Fruit fly (Drosophila melanogaster): ENCODE measurements around the gene RhoBTB.

The RhoBTB gene

dm6 chr3L:20403493-20404379 is 27.7 kb downstream of the RhoBTB start:
- TF ChIP-seq CG32121 (GFP tag; IDR thresholded peaks at IDR 0.05) (no peak), CG8159 (tag; optimal IDR thresholded peaks at IDR 0.05) (peak; percentile 77), CG4496 (GFP tag; IDR thresholded peaks at IDR 0.05) (peak; percentile 32; the same call in 2 of the 3 replicates), D1 (tag; optimal IDR thresholded peaks at IDR 0.05) (peak; percentile 31), Pif1A (GFP tag; optimal IDR thresholded peaks at IDR 0.05) (peak; percentile 64), Snoo (tag; optimal IDR thresholded peaks at IDR 0.05) (peak; percentile 75), CG15710 (tag; optimal IDR thresholded peaks at IDR 0.05) (peak; percentile 69), Ets98B (GFP tag; IDR thresholded peaks at IDR 0.05) (no peak), CG34367 (tag; optimal IDR thresholded peaks at IDR 0.05) (peak; percentile 57), gl (tag; optimal IDR thresholded peaks at IDR 0.05) (peak; percentile 26), CG14655 (GFP tag; optimal IDR thresholded peaks at IDR 0.05) (peak; percentile 68), fd96Ca (GFP tag; IDR thresholded peaks at IDR 0.05) (no peak), CG9948 (tag; optimal IDR thresholded peaks at IDR 0.05) (peak; percentile 67), CG10348 (GFP tag; IDR thresholded peaks at IDR 0.05) (no peak), CG8301 (tag; optimal IDR thresholded peaks at IDR 0.05) (peak; percentile 58), CG17806 (tag; optimal IDR thresholded peaks at IDR 0.05) (peak; percentile 52), CG13204 (GFP tag; optimal IDR thresholded peaks at IDR 0.05) (peak; percentile 20), rn (GFP tag; IDR thresholded peaks at IDR 0.05) (no peak), EcR (GFP tag; optimal IDR thresholded peaks at IDR 0.05) (peak; percentile 64), Pif1B (GFP tag; optimal IDR thresholded peaks at IDR 0.05) (peak; percentile 40), CG12605 (GFP tag; IDR thresholded peaks at IDR 0.05) (no peak)

- TF ChIP-seq CG32121 (GFP tag; IDR thresholded peaks at IDR 0.05), result no peak
- no peak for TF ChIP-seq CG8301 (tag; optimal IDR thresholded peaks at IDR 0.05)
- TF ChIP-seq fd96Ca (GFP tag; IDR thresholded peaks at IDR 0.05), result no peak
- TF ChIP-seq CG13204 (GFP tag; optimal IDR thresholded peaks at IDR 0.05), result no peak
- TF ChIP-seq CG17806 (tag; optimal IDR thresholded peaks at IDR 0.05), result no peak
- TF ChIP-seq Pif1A (GFP tag; optimal IDR thresholded peaks at IDR 0.05), result no peak
- TF ChIP-seq CG12605 (GFP tag; IDR thresholded peaks at IDR 0.05), result no peak
- TF ChIP-seq Pif1B (GFP tag; optimal IDR thresholded peaks at IDR 0.05), result no peak
- no peak for TF ChIP-seq CG14655 (GFP tag; optimal IDR thresholded peaks at IDR 0.05)
These were observed 28.5 kb downstream of the RhoBTB start for dm6 chr3L:20404515-20404914.

- TF ChIP-seq EcR (GFP tag; optimal IDR thresholded peaks at IDR 0.05) (no peak), D1 (tag; optimal IDR thresholded peaks at IDR 0.05) (no peak), CG9948 (tag; optimal IDR thresholded peaks at IDR 0.05) (no peak)
These were observed 29.4 kb downstream of the RhoBTB start for dm6 chr3L:20405337-20405887.

- TF ChIP-seq CG4496 (GFP tag; IDR thresholded peaks at IDR 0.05) (0 out of 3 replicates have a peak, but pooled peaks have one; percentile 15), CG17806 (tag; optimal IDR thresholded peaks at IDR 0.05) (no peak)
These were observed 30.2 kb downstream of the RhoBTB start for dm6 chr3L:20405971-20406948.

- TF ChIP-seq CG9948 (tag; optimal IDR thresholded peaks at IDR 0.05), result no peak
These were observed 34.3 kb downstream of the RhoBTB start, which contains the start of gene CG13248 for dm6 chr3L:20410345-20410744. TSS of gene CG13248 (minus strand) at chr3L:20410566.

- TF ChIP-seq CG4496 (GFP tag; IDR thresholded peaks at IDR 0.05) (no peak), Snoo (tag; optimal IDR thresholded peaks at IDR 0.05) (no peak), CG8301 (tag; optimal IDR thresholded peaks at IDR 0.05) (no peak), CG8159 (tag; optimal IDR thresholded peaks at IDR 0.05) (no peak), CG9948 (tag; optimal IDR thresholded peaks at IDR 0.05) (no peak), Pif1B (GFP tag; optimal IDR thresholded peaks at IDR 0.05) (no peak), CG10348 (GFP tag; IDR thresholded peaks at IDR 0.05) (no peak), Ets98B (GFP tag; IDR thresholded peaks at IDR 0.05) (no peak), CG32121 (GFP tag; IDR thresholded peaks at IDR 0.05) (no peak), CG34367 (tag; optimal IDR thresholded peaks at IDR 0.05) (no peak), gl (tag; optimal IDR thresholded peaks at IDR 0.05) (no peak), CG14655 (GFP tag; optimal IDR thresholded peaks at IDR 0.05) (no peak)
These were observed 34.7 kb downstream of the RhoBTB start for dm6 chr3L:20410780-20411179.
